Worm (Caenorhabditis elegans) whole organism, L4/young adult: ENCODE data around the gene Y60C6A.3.

Source experiments
- W03F9.2 ChIP-seq: fragments of 150-350 bp; optimal IDR thresholded peaks from 2 replicates; lab custom pipeline; 2014; ENCODE audit warnings: missing biosample characterization, missing genetic modification characterization
- dao-5 ChIP-seq: sonication (generic microtip); optimal IDR thresholded peaks from 2 replicates; lab custom pipeline; 2016; ENCODE audit warnings: missing genotype, missing genetic modification characterization, moderate library complexity, missing compliant biosample characterization
- him-1 ChIP-seq: sonication (generic microtip); optimal IDR thresholded peaks from 2 replicates; lab custom pipeline; 2016; ENCODE audit warnings: missing genotype, missing genetic modification reagents, missing genetic modification characterization, missing compliant biosample characterization

DNA sequence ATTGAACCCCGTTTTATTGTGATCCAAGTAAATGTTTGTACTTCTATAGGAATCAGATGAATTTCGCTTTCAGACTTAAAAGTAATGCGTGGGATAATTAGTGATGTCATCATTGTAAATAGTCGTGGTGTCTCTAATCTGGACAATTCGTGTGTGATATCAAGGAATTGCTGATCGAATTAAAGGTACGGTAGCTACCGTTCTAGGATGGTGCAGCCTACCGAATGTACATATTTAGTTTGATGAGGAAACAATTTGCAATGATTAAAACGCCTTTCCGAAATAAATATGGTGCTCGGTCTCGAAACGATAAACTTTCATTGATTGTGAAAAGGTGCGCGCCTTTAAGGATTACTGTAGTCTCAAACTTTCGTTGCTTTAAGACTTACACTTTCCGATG is 27.1 kb upstream of the Y60C6A.3 start:
- TF ChIP-seq dao-5 (tag; lab: Kevin White, UChicago), result no peak
- TF ChIP-seq him-1 (tag; lab: Kevin White, UChicago), result no peak
- no peak for TF ChIP-seq W03F9.2 (tag; lab: Kevin White, UChicago)
